Fruit fly (Drosophila melanogaster) whole organism, embryonic: ENCODE results near the gene Cat.

Source experiments
- Bdp1 ChIP-seq: fragments of 200-800 bp; sonication (Bioruptor generic); optimal IDR thresholded peaks from 3 replicates; lab custom pipeline; 2016; ENCODE audit warnings: missing biosample characterization, missing genetic modification characterization
- CG10366 ChIP-seq: fragments of 200-800 bp; sonication (Bioruptor generic); IDR thresholded peaks from 2 replicates; pipeline ENCODE4 v1.3.6; 2022; ENCODE audit warnings: missing biosample characterization, missing genetic modification characterization
- CG12071 ChIP-seq: fragments of 200-800 bp; sonication (Bioruptor generic); optimal IDR thresholded peaks from 3 replicates; lab custom pipeline; 2018; ENCODE audit warnings: missing biosample characterization, mild to moderate bottlenecking, missing genetic modification characterization
- CG12155 ChIP-seq: fragments of 200-800 bp; sonication (Bioruptor generic); optimal IDR thresholded peaks from 3 replicates; lab custom pipeline; 2016; ENCODE audit warnings: missing biosample characterization, missing genetic modification characterization
- CG13894 ChIP-seq: fragments of 200-800 bp; sonication (Bioruptor generic); optimal IDR thresholded peaks from 3 replicates; lab custom pipeline; 2018; ENCODE audit warnings: missing biosample characterization, mild to moderate bottlenecking, missing genetic modification characterization, moderate library complexity
- CG15601 ChIP-seq: fragments of 200-800 bp; sonication (Bioruptor generic); optimal IDR thresholded peaks from 3 replicates; lab custom pipeline; 2019; ENCODE audit warnings: missing biosample characterization, mild to moderate bottlenecking, missing genetic modification characterization, moderate library complexity
- CG2199 ChIP-seq: fragments of 200-800 bp; sonication (Bioruptor generic); IDR thresholded peaks from 3 replicates; pipeline ENCODE4 v1.3.6; 2022; ENCODE audit warnings: missing biosample characterization, missing genetic modification characterization
- CG2889 ChIP-seq: fragments of 200-800 bp; sonication (Bioruptor generic); IDR thresholded peaks from 3 replicates; pipeline ENCODE4 v1.3.6; 2022; ENCODE audit warnings: missing biosample characterization, missing genetic modification characterization
- CG31441 ChIP-seq: fragments of 200-800 bp; sonication (Bioruptor generic); IDR thresholded peaks from 2 replicates; pipeline ENCODE4 v1.3.6; 2022; ENCODE audit warnings: missing biosample characterization, missing genetic modification characterization
- CG3995 ChIP-seq: fragments of 200-800 bp; sonication (Bioruptor generic); optimal IDR thresholded peaks from 3 replicates; lab custom pipeline; 2016; ENCODE audit warnings: missing biosample characterization, missing genetic modification characterization
- CG6683 ChIP-seq: fragments of 200-800 bp; sonication (Bioruptor generic); optimal IDR thresholded peaks from 2 replicates; lab custom pipeline; 2017; ENCODE audit warnings: missing biosample characterization, mild to moderate bottlenecking, missing genetic modification characterization, missing genetic modification reagents
- CG6765 ChIP-seq: fragments of 200-800 bp; sonication (Bioruptor generic); optimal IDR thresholded peaks from 3 replicates; lab custom pipeline; 2017; ENCODE audit warnings: missing biosample characterization, mild to moderate bottlenecking, missing genetic modification characterization
- CG7357 ChIP-seq: fragments of 200-800 bp; sonication (Bioruptor generic); IDR thresholded peaks from 3 replicates; pipeline ENCODE4 v1.3.6; 2022; ENCODE audit warnings: missing biosample characterization, missing genetic modification characterization
- CG7556 ChIP-seq: fragments of 200-800 bp; sonication (Bioruptor generic); optimal IDR thresholded peaks from 2 replicates; lab custom pipeline; 2017; ENCODE audit warnings: missing biosample characterization, mild to moderate bottlenecking, missing genetic modification characterization
- CG7745 ChIP-seq: fragments of 200-800 bp; sonication (Bioruptor generic); optimal IDR thresholded peaks from 2 replicates; lab custom pipeline; 2018; ENCODE audit warnings: missing biosample characterization, mild to moderate bottlenecking, missing genetic modification characterization, moderate library complexity
- CG8281 ChIP-seq: fragments of 200-800 bp; sonication (Bioruptor generic); optimal IDR thresholded peaks from 2 replicates; lab custom pipeline; 2018; ENCODE audit warnings: missing biosample characterization, mild to moderate bottlenecking, missing genetic modification characterization, moderate library complexity
- CG9932 ChIP-seq: fragments of 200-800 bp; sonication (Bioruptor generic); IDR thresholded peaks from 2 replicates; pipeline ENCODE4 v1.3.6; 2022; ENCODE audit warnings: missing biosample characterization, missing genetic modification characterization
- CrebB ChIP-seq: fragments of 200-800 bp; sonication (Bioruptor generic); optimal IDR thresholded peaks from 3 replicates; lab custom pipeline; 2018; ENCODE audit warnings: missing biosample characterization, mild to moderate bottlenecking, missing genetic modification characterization
- D19B ChIP-seq: fragments of 200-800 bp; sonication (Bioruptor generic); optimal IDR thresholded peaks from 2 replicates; lab custom pipeline; 2017; ENCODE audit warnings: missing biosample characterization, mild to moderate bottlenecking, missing genetic modification characterization
- Dbx ChIP-seq: fragments of 200-800 bp; sonication (Bioruptor generic); IDR thresholded peaks from 3 replicates; pipeline ENCODE4 v1.3.6; 2022; ENCODE audit warnings: missing biosample characterization, missing genetic modification characterization
- Dip3 ChIP-seq: fragments of 200-800 bp; sonication (Bioruptor generic); optimal IDR thresholded peaks from 3 replicates; lab custom pipeline; 2016; ENCODE audit warnings: missing biosample characterization, missing genetic modification characterization
- HmgZ ChIP-seq: fragments of 200-800 bp; sonication (Bioruptor generic); optimal IDR thresholded peaks from 2 replicates; lab custom pipeline; 2018; ENCODE audit warnings: missing biosample characterization, mild to moderate bottlenecking, missing genetic modification characterization
- Hr3 ChIP-seq: fragments of 200-800 bp; sonication (Bioruptor generic); optimal IDR thresholded peaks from 3 replicates; lab custom pipeline; 2016; ENCODE audit warnings: missing biosample characterization, missing genetic modification characterization
- Med ChIP-seq: fragments of 200-800 bp; sonication (Bioruptor generic); peaks from one replicate; lab custom pipeline; 2016; ENCODE audit warnings: missing biosample characterization, missing genetic modification characterization, mild to moderate bottlenecking, inconsistent platforms, moderate library complexity
- Opbp ChIP-seq: fragments of 200-800 bp; sonication (Bioruptor generic); IDR thresholded peaks from 3 replicates; pipeline ENCODE4 v1.3.6; 2022; ENCODE audit warnings: missing biosample characterization, missing genetic modification characterization; ENCODE audit not compliant: partially characterized antibody
- Poxn ChIP-seq: fragments of 200-800 bp; sonication (Bioruptor generic); IDR thresholded peaks from 2 replicates; pipeline ENCODE4 v1.3.6; 2022; ENCODE audit warnings: missing biosample characterization, missing genetic modification characterization
- ara ChIP-seq: fragments of 200-800 bp; sonication (Bioruptor generic); IDR thresholded peaks from 2 replicates; pipeline ENCODE4 v1.3.6; 2022; ENCODE audit warnings: missing biosample characterization, missing genetic modification characterization
- bcd ChIP-seq: fragments of 200-800 bp; sonication (Bioruptor generic); optimal IDR thresholded peaks from 2 replicates; lab custom pipeline; 2017; ENCODE audit warnings: missing biosample characterization, mild to moderate bottlenecking, missing genetic modification characterization
- cas ChIP-seq: fragments of 200-800 bp; sonication (Bioruptor generic); IDR thresholded peaks from 2 replicates; pipeline ENCODE4 v1.3.6; 2022; ENCODE audit warnings: missing biosample characterization, missing genetic modification characterization
- dm ChIP-seq: fragments of 200-800 bp; sonication (Bioruptor generic); optimal IDR thresholded peaks from 3 replicates; lab custom pipeline; 2016; ENCODE audit warnings: missing biosample characterization, missing genetic modification characterization
- dpn ChIP-seq, 2 experiments: fragments of 200-800 bp; sonication (Bioruptor generic); optimal IDR thresholded peaks; 3 replicates each; lab custom pipeline; 2016; ENCODE audit warnings: missing biosample characterization in 2 of 2, missing genetic modification characterization in 2 of 2
- gro ChIP-seq: fragments of 200-800 bp; sonication (Bioruptor generic); optimal IDR thresholded peaks from 2 replicates; lab custom pipeline; 2016; ENCODE audit warnings: missing biosample characterization, missing genetic modification characterization
- gsb-n ChIP-seq: fragments of 200-800 bp; sonication (Bioruptor generic); optimal IDR thresholded peaks from 3 replicates; lab custom pipeline; 2018; ENCODE audit warnings: missing biosample characterization, mild to moderate bottlenecking, missing genetic modification characterization
- gt ChIP-seq: fragments of 200-800 bp; sonication (Bioruptor generic); IDR thresholded peaks from 2 replicates; pipeline ENCODE4 v1.3.6; 2022; ENCODE audit warnings: missing biosample characterization, missing genetic modification characterization
- hkb ChIP-seq, 2 experiments: fragments of 200-800 bp in 1 of 2; fragments of >200 bp in 1 of 2; sonication (Bioruptor generic) in 1 of 2; IDR thresholded peaks in 1 of 2; optimal IDR thresholded peaks in 1 of 2; 2 replicates each; pipeline versions ENCODE4 v1.3.6 to Lab custom; 2017 to 2022; ENCODE audit warnings: missing biosample characterization in 1 of 2, missing genetic modification characterization in 1 of 2
- kah ChIP-seq: fragments of 200-800 bp; sonication (Bioruptor generic); optimal IDR thresholded peaks from 2 replicates; lab custom pipeline; 2018; ENCODE audit warnings: missing biosample characterization, mild to moderate bottlenecking, missing genetic modification characterization
- lbe ChIP-seq: fragments of 200-800 bp; sonication (Bioruptor generic); optimal IDR thresholded peaks from 2 replicates; lab custom pipeline; 2016; ENCODE audit warnings: missing biosample characterization, mild to moderate bottlenecking, missing genetic modification characterization
- odd ChIP-seq: fragments of 200-800 bp; sonication (Bioruptor generic); optimal IDR thresholded peaks from 2 replicates; lab custom pipeline; 2017; ENCODE audit warnings: missing biosample characterization, mild to moderate bottlenecking, missing genetic modification characterization
- peb ChIP-seq: fragments of 200-800 bp; sonication (Bioruptor generic); IDR thresholded peaks from 2 replicates; pipeline ENCODE4 v1.3.6; 2022; ENCODE audit warnings: missing biosample characterization, missing genetic modification characterization
- pros ChIP-seq: fragments of 200-800 bp; sonication (Bioruptor generic); optimal IDR thresholded peaks from 3 replicates; lab custom pipeline; 2019; ENCODE audit warnings: missing biosample characterization, mild to moderate bottlenecking, missing genetic modification characterization, moderate library complexity
- pzg ChIP-seq: fragments of 200-800 bp; sonication (Bioruptor generic); optimal IDR thresholded peaks from 3 replicates; lab custom pipeline; 2018; ENCODE audit warnings: missing biosample characterization, mild to moderate bottlenecking, missing genetic modification characterization, moderate library complexity
- ranshi ChIP-seq: fragments of 200-800 bp; sonication (Bioruptor generic); IDR thresholded peaks from 2 replicates; pipeline ENCODE4 v1.3.6; 2022; ENCODE audit warnings: missing biosample characterization, missing genetic modification characterization
- sqz ChIP-seq: fragments of 200-800 bp; sonication (Bioruptor generic); optimal IDR thresholded peaks from 3 replicates; lab custom pipeline; 2018; ENCODE audit warnings: missing biosample characterization, mild to moderate bottlenecking, missing genetic modification characterization
- stc ChIP-seq: fragments of 200-800 bp; sonication (Bioruptor generic); IDR thresholded peaks from 2 replicates; pipeline ENCODE4 v1.3.6; 2022; ENCODE audit warnings: missing biosample characterization, missing genetic modification characterization
- tll ChIP-seq, 2 experiments: fragments of 200-800 bp in 1 of 2; fragments of >200 bp in 1 of 2; sonication (Bioruptor generic) in 1 of 2; optimal IDR thresholded peaks; 2 replicates each; lab custom pipeline; 2017 to 2019; ENCODE audit warnings: missing biosample characterization in 2 of 2, missing genetic modification characterization in 2 of 2, mild to moderate bottlenecking in 1 of 2, moderate library complexity in 1 of 2
- trh ChIP-seq: fragments of 200-800 bp; sonication (Bioruptor generic); optimal IDR thresholded peaks from 2 replicates; lab custom pipeline; 2016; ENCODE audit warnings: missing biosample characterization, missing genetic modification characterization
- wek ChIP-seq: fragments of 200-800 bp; sonication (Bioruptor generic); optimal IDR thresholded peaks from 3 replicates; lab custom pipeline; 2018; ENCODE audit warnings: missing biosample characterization, mild to moderate bottlenecking, missing genetic modification characterization, moderate library complexity
- z ChIP-seq: fragments of 200-800 bp; sonication (Bioruptor generic); IDR thresholded peaks from 3 replicates; pipeline ENCODE4 v1.3.6; 2022; ENCODE audit warnings: missing biosample characterization, missing genetic modification characterization
- zfh1 ChIP-seq: fragments of 200-800 bp; sonication (Bioruptor generic); IDR thresholded peaks from 3 replicates; pipeline ENCODE4 v1.3.6; 2022; ENCODE audit warnings: missing biosample characterization, missing genetic modification characterization

The Cat gene

dm6 chr3L:18791232-18792008 is 31.0 kb upstream of the Cat start (continued):
- no peak for TF ChIP-seq CG15601 (tag; lab: Kevin White, UChicago)
- no peak for TF ChIP-seq Bdp1
- TF ChIP-seq CG7556 (GFP tag; lab: Kevin White, UChicago): peak; percentile 52
- peak; percentile 54; the same call in 1 of the 3 replicates for TF ChIP-seq Dbx (GFP tag; lab: Robert Waterston, UW)
- TF ChIP-seq sqz: peak; percentile 93
- TF ChIP-seq Hr3 (GFP tag; lab: Kevin White, UChicago): peak; percentile 38
- no peak for TF ChIP-seq tll (GFP tag; optimal IDR thresholded peaks at IDR 0.05; lab: Kevin White, UChicago)
- TF ChIP-seq ranshi (GFP tag; lab: Robert Waterston, UW): no peak; the same call in 1 of the 2 replicates
- TF ChIP-seq HmgZ (tag; lab: Kevin White, UChicago): no peak
- no peak for TF ChIP-seq CG9932 (GFP tag; lab: Robert Waterston, UW)
- peak; percentile 17 for TF ChIP-seq CG6765 (GFP tag; lab: Kevin White, UChicago)
- TF ChIP-seq trh (GFP tag; lab: Kevin White, UChicago): no peak
- peak; percentile 52 for TF ChIP-seq D19B (GFP tag; lab: Kevin White, UChicago)
- TF ChIP-seq CG2889 (GFP tag; lab: Robert Waterston, UW): no peak
- no peak for TF ChIP-seq gsb-n (tag; lab: Kevin White, UChicago)
- no peak for TF ChIP-seq ara
- peak; percentile 6 for TF ChIP-seq CG12155 (GFP tag; lab: Kevin White, UChicago)
- no peak for TF ChIP-seq CG2199 (GFP tag; lab: Robert Waterston, UW)
- no peak for TF ChIP-seq CG3995 (GFP tag; lab: Kevin White, UChicago)
- TF ChIP-seq CG12071 (GFP tag; lab: Kevin White, UChicago): no peak
- 0 out of 3 replicates have a peak, but pooled peaks have one; percentile 25 for TF ChIP-seq CG7357 (GFP tag; lab: Robert Waterston, UW)
- TF ChIP-seq CrebB (tag; lab: Kevin White, UChicago): no peak
- 0 out of 3 replicates have a peak, but pooled peaks have one; percentile 25 for TF ChIP-seq zfh1 (GFP tag; lab: Robert Waterston, UW)
- peak; percentile 51; the same call in 1 of the 2 replicates for TF ChIP-seq CG31441 (GFP tag; lab: Robert Waterston, UW)
- TF ChIP-seq lbe (GFP tag; lab: Kevin White, UChicago): no peak
- no peak for TF ChIP-seq kah
- no peak for TF ChIP-seq z (GFP tag; lab: Robert Waterston, UW)
- no peak for TF ChIP-seq peb (GFP tag; lab: Robert Waterston, UW)
- TF ChIP-seq CG7745 (tag; lab: Kevin White, UChicago): no peak
- peak; percentile 19 for TF ChIP-seq Dip3 (GFP tag; lab: Kevin White, UChicago)
- no peak for TF ChIP-seq gro (GFP tag; lab: Kevin White, UChicago)
- peak; percentile 39; the same call in 1 of the 2 replicates for TF ChIP-seq CG10366 (GFP tag; lab: Robert Waterston, UW)
- no peak for TF ChIP-seq Opbp
- TF ChIP-seq wek (GFP tag; lab: Kevin White, UChicago): no peak
- TF ChIP-seq CG8281 (tag; lab: Kevin White, UChicago): no peak
- no peak for TF ChIP-seq pros
- no peak for TF ChIP-seq gt (GFP tag; lab: Robert Waterston, UW)
- TF ChIP-seq cas (GFP tag; lab: Robert Waterston, UW): no peak
- no peak for TF ChIP-seq pzg (GFP tag; lab: Kevin White, UChicago)
- peak; percentile 52 for TF ChIP-seq bcd (GFP tag; lab: Kevin White, UChicago)
- no peak for TF ChIP-seq dm (GFP tag; lab: Kevin White, UChicago)
- no peak for TF ChIP-seq CG6683 (GFP tag; lab: Kevin White, UChicago)
- TF ChIP-seq stc (GFP tag; lab: Robert Waterston, UW): no peak
- TF ChIP-seq CG13894 (tag; lab: Kevin White, UChicago): no peak
- TF ChIP-seq dpn (GFP tag; optimal IDR thresholded peaks at IDR 0.05; lab: Kevin White, UChicago): peak; percentile 7 to 41
- no peak for TF ChIP-seq odd (GFP tag; lab: Kevin White, UChicago)
- no peak for TF ChIP-seq hkb (optimal IDR thresholded peaks at IDR 0.05; lab: Kevin White, UChicago)
- TF ChIP-seq hkb (GFP tag; IDR thresholded peaks at IDR 0.05; lab: Robert Waterston, UW): no peak
- TF ChIP-seq Poxn: no peak
- peak; percentile 92 for TF ChIP-seq Med (GFP tag; lab: Kevin White, UChicago)
